Worm (Caenorhabditis elegans) whole organism, L3 larva: Measurements from ENCODE around the gene F22H10.2.

ENCODE experiments used
- ZK546.5 ChIP-seq: sonication (generic microtip); optimal IDR thresholded peaks from 2 replicates; lab custom pipeline; 2017; ENCODE audit warnings: missing biosample characterization, missing genetic modification characterization
- aly-2 ChIP-seq: fragments of 150-350 bp; optimal IDR thresholded peaks from 2 replicates; lab custom pipeline; 2014; ENCODE audit warnings: missing biosample characterization, missing genetic modification characterization
- ceh-16 ChIP-seq: sonication (generic microtip); optimal IDR thresholded peaks from 2 replicates; lab custom pipeline; 2017; ENCODE audit warnings: missing biosample characterization, missing genetic modification characterization
- ceh-28 ChIP-seq: fragments of 150-350 bp; optimal IDR thresholded peaks from 2 replicates; lab custom pipeline; 2014; ENCODE audit warnings: missing biosample characterization, missing genetic modification reagents, missing genetic modification characterization
- ceh-82 ChIP-seq: fragments of 150-350 bp; optimal IDR thresholded peaks from 2 replicates; lab custom pipeline; 2014; ENCODE audit warnings: missing biosample characterization, missing genetic modification characterization
- ceh-9 ChIP-seq: sonication (generic microtip); optimal IDR thresholded peaks from 2 replicates; lab custom pipeline; 2018; ENCODE audit warnings: missing biosample characterization, missing genetic modification characterization
- daf-12 ChIP-seq: fragments of 150-350 bp; optimal IDR thresholded peaks from 2 replicates; lab custom pipeline; 2014; ENCODE audit warnings: missing biosample characterization, missing genetic modification reagents, missing genetic modification characterization
- egl-27 ChIP-seq: sonication (generic microtip); optimal IDR thresholded peaks from 4 replicates; lab custom pipeline; 2017; ENCODE audit warnings: missing biosample characterization, missing genetic modification reagents, missing genetic modification characterization
- elt-1 ChIP-seq: fragments of 150-350 bp; optimal IDR thresholded peaks from 2 replicates; lab custom pipeline; 2014; ENCODE audit warnings: missing biosample characterization, missing genetic modification characterization
- elt-2 ChIP-seq: sonication (generic microtip); optimal IDR thresholded peaks from 2 replicates; lab custom pipeline; 2016; ENCODE audit warnings: missing genetic modification reagents, mild to moderate bottlenecking, missing genetic modification characterization, missing compliant biosample characterization
- elt-3 ChIP-seq, 3 experiments: fragments of 150-350 bp in 1 of 3; sonication (generic microtip) in 2 of 3; optimal IDR thresholded peaks; 2 replicates in 2 of 3; 4 replicates in 1 of 3; lab custom pipeline; 2014 to 2017; ENCODE audit warnings: missing biosample characterization in 3 of 3, missing genetic modification characterization in 3 of 3
- eor-1 ChIP-seq, 2 experiments: fragments of 150-350 bp; optimal IDR thresholded peaks; 2 replicates each; lab custom pipeline; 2014 to 2018; ENCODE audit warnings: missing biosample characterization in 2 of 2, missing genetic modification characterization in 2 of 2
- fkh-10 ChIP-seq: sonication (generic microtip); optimal IDR thresholded peaks from 2 replicates; lab custom pipeline; 2017; ENCODE audit warnings: missing biosample characterization, missing genetic modification reagents, missing genetic modification characterization
- fkh-2 ChIP-seq: fragments of 150-350 bp; optimal IDR thresholded peaks from 2 replicates; lab custom pipeline; 2014; ENCODE audit warnings: missing biosample characterization, missing genetic modification reagents, missing genetic modification characterization
- lin-15B ChIP-seq: fragments of 150-350 bp; optimal IDR thresholded peaks from 2 replicates; lab custom pipeline; 2014; ENCODE audit warnings: missing biosample characterization, missing genetic modification characterization
- lin-39 ChIP-seq: fragments of 150-350 bp; optimal IDR thresholded peaks from 2 replicates; lab custom pipeline; 2018; ENCODE audit warnings: missing biosample characterization, missing genetic modification reagents, missing genetic modification characterization
- lsy-12 ChIP-seq: sonication (generic microtip); optimal IDR thresholded peaks from 2 replicates; lab custom pipeline; 2016; ENCODE audit warnings: mild to moderate bottlenecking, missing genetic modification characterization, missing compliant biosample characterization
- mdl-1 ChIP-seq: fragments of 150-350 bp; optimal IDR thresholded peaks from 2 replicates; lab custom pipeline; 2014; ENCODE audit warnings: missing biosample characterization, missing genetic modification characterization
- mml-1 ChIP-seq: fragments of 150-350 bp; sonication (generic microtip); optimal IDR thresholded peaks from 3 replicates; lab custom pipeline; 2014; ENCODE audit warnings: missing biosample characterization, missing genetic modification characterization
- nfya-1 ChIP-seq: sonication (generic microtip); optimal IDR thresholded peaks from 2 replicates; lab custom pipeline; 2017; ENCODE audit warnings: missing genetic modification characterization, mild to moderate bottlenecking, missing compliant biosample characterization, antibody characterized with exemption, moderate library complexity; ENCODE audit not compliant: insufficient read depth
- nhr-11 ChIP-seq: fragments of 150-350 bp; optimal IDR thresholded peaks from 2 replicates; lab custom pipeline; 2014; ENCODE audit warnings: missing biosample characterization, missing genetic modification characterization
- nhr-23 ChIP-seq: fragments of 150-350 bp; optimal IDR thresholded peaks from 2 replicates; lab custom pipeline; 2014; ENCODE audit warnings: missing biosample characterization, missing genetic modification reagents, missing genetic modification characterization
- nhr-28 ChIP-seq: fragments of 150-350 bp; optimal IDR thresholded peaks from 2 replicates; lab custom pipeline; 2014; ENCODE audit warnings: missing biosample characterization, missing genetic modification characterization
- nhr-43 ChIP-seq: sonication (generic microtip); optimal IDR thresholded peaks from 2 replicates; lab custom pipeline; 2016; ENCODE audit warnings: mild to moderate bottlenecking, missing genetic modification characterization, missing compliant biosample characterization; ENCODE audit not compliant: poor library complexity, severe bottlenecking
- nhr-67 ChIP-seq: fragments of 150-350 bp; optimal IDR thresholded peaks from 2 replicates; lab custom pipeline; 2014; ENCODE audit warnings: missing biosample characterization, missing genetic modification characterization
- nhr-77 ChIP-seq: fragments of 150-350 bp; optimal IDR thresholded peaks from 2 replicates; lab custom pipeline; 2014; ENCODE audit warnings: missing biosample characterization, missing genetic modification characterization
- pqm-1 ChIP-seq: fragments of 150-350 bp; optimal IDR thresholded peaks from 2 replicates; lab custom pipeline; 2017; ENCODE audit warnings: missing biosample characterization, missing genetic modification characterization, inconsistent platforms
- sea-2 ChIP-seq: fragments of 150-350 bp; sonication (generic microtip); optimal IDR thresholded peaks from 4 replicates; lab custom pipeline; 2014; ENCODE audit warnings: missing biosample characterization, missing genetic modification reagents, missing genetic modification characterization
- skn-1 ChIP-seq: fragments of 150-350 bp; optimal IDR thresholded peaks from 2 replicates; lab custom pipeline; 2014; ENCODE audit warnings: missing biosample characterization, missing genetic modification characterization
- snpc-4 ChIP-seq: fragments of 150-350 bp; optimal IDR thresholded peaks from 2 replicates; lab custom pipeline; 2014; ENCODE audit warnings: missing biosample characterization, missing genetic modification characterization
- tbx-2 ChIP-seq: sonication (generic microtip); optimal IDR thresholded peaks from 2 replicates; lab custom pipeline; 2016; ENCODE audit warnings: mild to moderate bottlenecking, missing genetic modification characterization, missing compliant biosample characterization
- zag-1 ChIP-seq: fragments of 150-350 bp; optimal IDR thresholded peaks from 2 replicates; lab custom pipeline; 2014; ENCODE audit warnings: missing biosample characterization, missing genetic modification characterization
- ztf-11 ChIP-seq: fragments of 150-350 bp; optimal IDR thresholded peaks from 2 replicates; lab custom pipeline; 2014; ENCODE audit warnings: missing biosample characterization, missing genetic modification characterization

F22H10.2 gene

DNA sequence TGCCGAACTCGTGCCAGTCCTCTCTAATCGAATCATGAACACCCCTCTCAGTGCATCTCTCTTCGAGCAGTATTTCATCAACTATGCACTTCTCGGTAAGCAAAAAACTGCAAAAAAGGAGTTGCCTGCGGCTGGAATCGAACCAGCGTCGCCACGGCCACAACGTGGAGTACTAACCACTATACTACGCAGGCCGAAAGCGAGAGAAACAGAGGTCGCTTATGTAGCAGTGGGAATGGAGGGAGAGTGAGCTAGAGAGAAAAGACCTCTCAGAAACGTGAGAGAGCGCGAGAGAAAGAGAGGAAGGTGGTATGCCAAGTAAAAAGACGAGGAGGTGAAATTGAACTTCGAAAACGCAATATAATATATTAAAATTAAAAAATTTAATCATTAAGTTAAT, 44.6 kb upstream of the F22H10.2 start (continued):
- TF ChIP-seq nhr-43 (tag; lab: Kevin White, UChicago) (peak; percentile 52), nhr-23 (tag; lab: Kevin White, UChicago) (peak; percentile 60), zag-1 (tag; lab: Kevin White, UChicago) (no peak), ceh-16 (no peak), mdl-1 (tag; lab: Kevin White, UChicago) (peak; percentile 25), nhr-77 (no peak), skn-1 (tag; lab: Kevin White, UChicago) (peak; percentile 68), nhr-11 (tag; lab: Kevin White, UChicago) (peak; percentile 38), ceh-28 (tag; lab: Kevin White, UChicago) (peak; percentile 36), tbx-2 (peak; percentile 67), elt-1 (tag; lab: Kevin White, UChicago) (no peak), lin-15B (tag; lab: Kevin White, UChicago) (peak; percentile 12), snpc-4 (tag; lab: Kevin White, UChicago) (peak; percentile 41), ceh-82 (peak; percentile 54), daf-12 (no peak), fkh-2 (tag; lab: Kevin White, UChicago) (no peak), eor-1 (tag; optimal IDR thresholded peaks at IDR 0.05; lab: Kevin White, UChicago) (no peak)

DNA sequence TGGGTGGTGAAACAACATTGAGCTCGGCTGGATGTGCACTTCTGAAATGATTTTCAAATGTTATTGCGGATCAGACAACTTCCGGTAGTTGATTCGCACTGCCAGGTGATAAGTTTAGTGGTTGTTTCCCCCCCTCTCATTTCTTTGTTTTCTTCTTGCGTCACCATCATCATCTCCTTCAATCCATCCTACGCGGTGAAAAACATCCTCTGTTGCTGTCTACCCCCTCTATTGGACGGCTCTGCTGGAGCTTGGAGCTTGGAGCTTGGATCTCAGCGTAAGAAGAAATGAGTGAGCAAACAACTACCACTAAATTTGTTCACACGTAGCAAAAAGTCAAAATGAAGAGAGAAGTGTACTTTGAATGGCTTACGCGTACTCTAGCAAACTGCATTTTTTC, 37.7 kb upstream of the F22H10.2 start:
- TF ChIP-seq ztf-11 (tag; lab: Kevin White, UChicago) (no peak), ceh-82 (no peak), fkh-2 (tag; lab: Kevin White, UChicago) (no peak), ceh-28 (tag; lab: Kevin White, UChicago) (no peak), pqm-1 (tag; lab: Kevin White, UChicago) (no peak), aly-2 (tag; lab: Kevin White, UChicago) (no peak), mml-1 (tag; lab: Kevin White, UChicago) (no peak), lin-39 (tag; lab: Kevin White, UChicago) (no peak), lsy-12 (tag; lab: Kevin White, UChicago) (no peak), ceh-16 (no peak), nfya-1 (tag; lab: Kevin White, UChicago) (no peak), nhr-28 (tag; lab: Kevin White, UChicago) (no peak), nhr-67 (tag; lab: Kevin White, UChicago) (no peak)
- TF ChIP-seq, all 47 proteins: peak for 0

DNA sequence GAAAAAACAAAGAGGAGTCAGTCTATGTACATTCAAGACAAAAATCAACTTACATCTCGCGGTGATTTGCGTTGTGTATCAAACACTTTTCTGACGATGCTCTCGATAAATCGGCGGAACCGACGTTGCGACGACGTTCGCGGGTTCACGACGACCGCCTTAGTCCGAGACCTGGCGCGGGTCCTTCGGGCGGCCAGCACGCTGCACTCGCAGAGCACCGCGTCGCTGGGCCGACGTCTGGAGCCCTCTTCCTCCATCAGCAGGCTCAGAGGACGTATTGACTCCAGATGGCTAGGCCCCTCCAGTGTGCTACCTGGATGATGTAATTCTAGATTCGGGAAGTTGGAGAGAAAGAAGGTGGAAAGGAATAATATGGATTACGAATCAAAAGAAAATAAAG, 36.1 kb upstream of the F22H10.2 start:
- TF ChIP-seq daf-12 (no peak), nfya-1 (tag; lab: Kevin White, UChicago) (no peak), egl-27 (tag; lab: Kevin White, UChicago) (no peak), ceh-9 (no peak)

DNA sequence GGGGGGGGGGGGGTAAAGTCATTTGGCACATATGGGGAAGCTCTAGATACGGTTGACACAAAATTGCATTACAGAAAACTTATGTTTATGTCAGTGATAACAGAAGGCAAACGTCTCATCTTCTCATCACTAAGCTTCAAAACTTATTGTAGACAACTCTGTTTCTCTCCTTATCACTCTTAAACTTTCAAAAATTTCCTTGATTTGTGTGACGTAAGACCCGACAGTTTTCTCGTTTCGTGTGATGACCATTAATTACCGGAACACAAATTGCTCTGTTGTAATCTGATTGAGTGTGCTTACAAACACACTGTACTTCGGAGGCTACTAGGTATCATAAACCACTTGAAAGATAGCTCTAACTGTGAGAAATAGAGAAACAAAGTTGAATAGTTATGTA, 34.5 kb upstream of the F22H10.2 start:
- TF ChIP-seq zag-1 (tag; lab: Kevin White, UChicago) (no peak), elt-2 (tag; lab: Kevin White, UChicago) (peak; percentile 74)
- TF ChIP-seq, all 47 proteins: peak for 1

DNA sequence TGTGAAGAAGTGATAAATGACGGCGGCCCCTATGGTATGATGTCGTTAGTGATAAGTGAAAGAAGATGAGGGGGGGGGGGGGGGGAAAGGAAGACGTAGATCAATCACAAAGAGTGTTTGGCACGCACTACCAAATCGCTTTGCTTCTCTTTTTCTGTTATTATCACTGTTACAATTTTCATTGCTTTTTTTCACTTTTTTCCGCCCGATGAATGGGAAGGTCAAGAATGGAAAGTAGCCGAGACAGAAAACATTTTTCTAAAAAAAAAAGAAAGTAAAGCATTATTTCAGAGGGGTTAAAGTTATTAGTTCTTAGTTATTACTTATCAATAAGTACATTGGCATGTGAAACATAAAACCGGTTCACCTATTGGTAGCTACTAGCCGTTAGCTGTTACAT, 32.1 kb upstream of the F22H10.2 start:
- TF ChIP-seq fkh-2 (tag; lab: Kevin White, UChicago): no peak
- peak; percentile 45 for TF ChIP-seq nhr-23 (tag; lab: Kevin White, UChicago)
- no peak for TF ChIP-seq ceh-28 (tag; lab: Kevin White, UChicago)
- TF ChIP-seq, all 47 proteins: peak for 1

DNA sequence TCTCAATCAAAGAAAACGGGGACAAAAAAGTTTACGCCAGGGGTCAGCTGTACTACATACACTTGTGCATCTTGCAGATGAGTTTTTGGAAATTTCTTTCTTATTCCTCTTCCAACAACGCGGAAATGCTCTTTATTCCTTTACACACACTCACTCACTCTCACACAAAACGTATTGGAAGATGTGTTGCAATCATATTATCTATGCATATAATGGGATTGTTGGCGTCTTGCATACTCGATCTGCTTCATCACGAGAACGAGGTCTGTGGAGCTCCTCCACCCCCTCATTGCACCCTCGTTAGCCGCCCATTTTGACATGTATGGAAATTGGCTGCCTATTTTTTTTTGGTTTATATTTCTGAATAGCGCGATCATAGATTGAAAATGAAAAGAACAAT, 30.6 kb upstream of the F22H10.2 start:
- TF ChIP-seq aly-2 (tag; lab: Kevin White, UChicago) (no peak), elt-3 (tag; optimal IDR thresholded peaks at IDR 0.05; lab: Kevin White, UChicago) (no peak), nfya-1 (tag; lab: Kevin White, UChicago) (no peak), nhr-11 (tag; lab: Kevin White, UChicago) (no peak)

DNA sequence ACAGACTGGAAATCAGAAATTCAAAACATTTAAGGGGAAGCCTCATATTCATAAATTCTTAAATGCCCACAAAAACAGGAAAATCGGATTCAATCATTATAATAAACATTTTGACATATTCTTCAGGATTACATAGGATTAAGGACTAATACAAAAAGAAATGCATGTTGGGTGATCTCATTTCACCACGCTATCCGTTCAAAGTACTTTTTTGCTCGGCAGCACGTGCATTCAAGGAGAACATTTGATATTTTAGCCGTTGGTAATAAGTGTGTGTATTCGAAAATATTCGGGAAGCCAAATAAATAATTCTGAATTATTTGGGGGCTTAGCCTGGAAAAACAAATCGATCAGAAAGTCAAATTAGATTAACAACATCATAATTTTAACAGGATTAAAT, 28.7 kb upstream of the F22H10.2 start:
- TF ChIP-seq sea-2 (GFP tag; lab: Kevin White, UChicago) (no peak), aly-2 (tag; lab: Kevin White, UChicago) (no peak), lsy-12 (tag; lab: Kevin White, UChicago) (no peak), ZK546.5 (tag; lab: Kevin White, UChicago) (no peak), fkh-10 (GFP tag; lab: Kevin White, UChicago) (no peak)
